Fruit fly (Drosophila melanogaster) whole organism, pupa: ENCODE results near the gene CG42460.

Source experiments
- CG10348 ChIP-seq: fragments of 200-800 bp; sonication (Bioruptor generic); IDR thresholded peaks from 2 replicates; pipeline ENCODE4 v1.3.6; 2022; ENCODE audit warnings: missing biosample characterization, missing genetic modification characterization
- CG12605 ChIP-seq: fragments of 200-800 bp; sonication (Bioruptor generic); IDR thresholded peaks from 2 replicates; pipeline ENCODE4 v1.3.6; 2022; ENCODE audit warnings: missing biosample characterization, missing genetic modification characterization
- CG13204 ChIP-seq: fragments of 200-800 bp; sonication (Bioruptor generic); optimal IDR thresholded peaks from 2 replicates; lab custom pipeline; 2018; ENCODE audit warnings: missing biosample characterization, mild to moderate bottlenecking, missing genetic modification characterization, moderate library complexity
- CG14655 ChIP-seq: fragments of 200-800 bp; sonication (Bioruptor generic); optimal IDR thresholded peaks from 3 replicates; lab custom pipeline; 2017; ENCODE audit warnings: mild to moderate bottlenecking, missing biosample characterization, missing genetic modification reagents, missing genetic modification characterization
- CG15710 ChIP-seq: fragments of 200-800 bp; sonication (Bioruptor generic); optimal IDR thresholded peaks from 2 replicates; lab custom pipeline; 2018; ENCODE audit warnings: missing biosample characterization, mild to moderate bottlenecking, missing genetic modification characterization, moderate library complexity
- CG17806 ChIP-seq: fragments of 200-800 bp; sonication (Bioruptor generic); optimal IDR thresholded peaks from 2 replicates; lab custom pipeline; 2018; ENCODE audit warnings: missing biosample characterization, mild to moderate bottlenecking, missing genetic modification characterization, moderate library complexity
- CG32121 ChIP-seq: fragments of 200-800 bp; sonication (Bioruptor generic); IDR thresholded peaks from 2 replicates; pipeline ENCODE4 v1.3.6; 2022; ENCODE audit warnings: missing biosample characterization, missing genetic modification characterization
- CG34367 ChIP-seq: fragments of 200-800 bp; sonication (Bioruptor generic); optimal IDR thresholded peaks from 2 replicates; lab custom pipeline; 2018; ENCODE audit warnings: missing biosample characterization, mild to moderate bottlenecking, missing genetic modification characterization
- CG4496 ChIP-seq: fragments of 200-800 bp; sonication (Bioruptor generic); IDR thresholded peaks from 3 replicates; pipeline ENCODE4 v1.3.6; 2022; ENCODE audit warnings: missing biosample characterization, missing genetic modification characterization
- CG8159 ChIP-seq: fragments of 200-800 bp; sonication (Bioruptor generic); optimal IDR thresholded peaks from 3 replicates; lab custom pipeline; 2018; ENCODE audit warnings: missing biosample characterization, mild to moderate bottlenecking, missing genetic modification characterization, moderate library complexity
- CG8301 ChIP-seq: fragments of 200-800 bp; sonication (Bioruptor generic); optimal IDR thresholded peaks from 2 replicates; lab custom pipeline; 2018; ENCODE audit warnings: missing biosample characterization, mild to moderate bottlenecking, missing genetic modification characterization
- CG9948 ChIP-seq: fragments of 200-800 bp; sonication (Bioruptor generic); optimal IDR thresholded peaks from 2 replicates; lab custom pipeline; 2018; ENCODE audit warnings: missing biosample characterization, mild to moderate bottlenecking, missing genetic modification characterization, moderate library complexity
- D1 ChIP-seq: fragments of 200-800 bp; sonication (Bioruptor generic); optimal IDR thresholded peaks from 2 replicates; lab custom pipeline; 2018; ENCODE audit warnings: missing biosample characterization, mild to moderate bottlenecking, missing genetic modification characterization, moderate library complexity
- EcR ChIP-seq: fragments of 200-800 bp; sonication (Bioruptor generic); optimal IDR thresholded peaks from 3 replicates; lab custom pipeline; 2019; ENCODE audit warnings: missing biosample characterization, missing genetic modification characterization, mild to moderate bottlenecking, moderate library complexity, missing genetic modification reagents
- Ets98B ChIP-seq: fragments of 200-800 bp; sonication (Bioruptor generic); IDR thresholded peaks from 2 replicates; pipeline ENCODE4 v1.3.6; 2022; ENCODE audit warnings: missing biosample characterization, missing genetic modification characterization
- Pif1A ChIP-seq: fragments of 200-800 bp; sonication (Bioruptor generic); optimal IDR thresholded peaks from 3 replicates; lab custom pipeline; 2016; ENCODE audit warnings: missing biosample characterization, missing genetic modification characterization
- Pif1B ChIP-seq: fragments of 200-800 bp; sonication (Bioruptor generic); optimal IDR thresholded peaks from 3 replicates; lab custom pipeline; 2016; ENCODE audit warnings: missing biosample characterization, missing genetic modification characterization
- Snoo ChIP-seq: fragments of 200-800 bp; sonication (Bioruptor generic); optimal IDR thresholded peaks from 3 replicates; lab custom pipeline; 2017; ENCODE audit warnings: missing biosample characterization, mild to moderate bottlenecking, missing genetic modification characterization, inconsistent platforms
- fd96Ca ChIP-seq: fragments of 200-800 bp; sonication (Bioruptor generic); IDR thresholded peaks from 3 replicates; pipeline ENCODE4 v1.3.6; 2022; ENCODE audit warnings: missing biosample characterization, missing genetic modification characterization
- gl ChIP-seq: fragments of 200-800 bp; sonication (Bioruptor generic); optimal IDR thresholded peaks from 2 replicates; lab custom pipeline; 2018; ENCODE audit warnings: missing biosample characterization, mild to moderate bottlenecking, missing genetic modification characterization
- rn ChIP-seq: fragments of 200-800 bp; sonication (Bioruptor generic); IDR thresholded peaks from 2 replicates; pipeline ENCODE4 v1.3.6; 2022; ENCODE audit warnings: missing biosample characterization, missing genetic modification characterization

CG42460 gene

dm6 chr2L:3338566-3339215, 49.6 kb downstream of the CG42460 start:
- peak; percentile 73 for TF ChIP-seq gl (tag; lab: Kevin White, UChicago)
- TF ChIP-seq CG10348 (GFP tag; lab: Robert Waterston, UW): peak; percentile 67
- TF ChIP-seq CG4496 (GFP tag; lab: Robert Waterston, UW): peak; percentile 93
- peak; percentile 87 for TF ChIP-seq Pif1A (GFP tag; lab: Kevin White, UChicago)
- TF ChIP-seq Snoo (tag; lab: Kevin White, UChicago): peak; percentile 73
- TF ChIP-seq D1 (tag; lab: Kevin White, UChicago): no peak
- peak; percentile 93 for TF ChIP-seq CG8301 (tag; lab: Kevin White, UChicago)
- TF ChIP-seq CG9948 (tag; lab: Kevin White, UChicago): peak; percentile 78
- peak; percentile 77 for TF ChIP-seq CG15710 (tag; lab: Kevin White, UChicago)
- peak; percentile 93 for TF ChIP-seq fd96Ca
- peak; percentile 89 for TF ChIP-seq EcR (GFP tag; lab: Kevin White, UChicago)
- peak; percentile 78 for TF ChIP-seq CG17806 (tag; lab: Kevin White, UChicago)
- TF ChIP-seq rn (GFP tag; lab: Robert Waterston, UW): peak; percentile 79
- TF ChIP-seq CG13204 (GFP tag; lab: Kevin White, UChicago): peak; percentile 4
- peak; percentile 93 for TF ChIP-seq Ets98B
- TF ChIP-seq CG34367: peak; percentile 68
- peak; percentile 79 for TF ChIP-seq CG8159 (tag; lab: Kevin White, UChicago)
- TF ChIP-seq CG32121 (GFP tag; lab: Robert Waterston, UW): peak; percentile 88
- TF ChIP-seq CG14655 (GFP tag; lab: Kevin White, UChicago): peak; percentile 92
- peak; percentile 69 for TF ChIP-seq Pif1B (GFP tag; lab: Kevin White, UChicago)
- TF ChIP-seq CG12605 (GFP tag; lab: Robert Waterston, UW): peak; percentile 83
- TF ChIP-seq, all 21 proteins: peak for 20
